Fruit fly (Drosophila melanogaster): Measurements from ENCODE around the gene CG32085.

DNA sequence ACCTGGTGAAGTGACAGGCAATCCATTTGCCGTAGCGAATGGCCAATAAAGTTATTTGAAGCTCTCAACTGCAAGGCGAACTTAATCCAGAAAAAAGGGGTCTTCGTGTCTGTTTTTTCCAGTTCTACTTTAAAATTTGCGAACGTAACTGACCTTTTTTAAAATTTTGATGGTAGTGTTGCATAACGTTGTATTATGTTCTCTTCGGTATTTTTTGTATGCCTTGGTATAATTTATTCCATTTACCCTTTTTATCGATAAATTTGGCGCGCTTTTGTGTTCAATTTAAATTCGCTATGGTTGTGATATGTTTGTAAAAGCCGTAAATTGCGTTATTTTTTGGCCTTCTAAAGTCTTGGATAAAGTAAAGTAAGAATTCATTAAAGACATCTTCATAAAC is 49.5 kb downstream of the CG32085 start:
- TF ChIP-seq CG8478 (optimal IDR thresholded peaks at IDR 0.05) (no peak), Dll (optimal IDR thresholded peaks at IDR 0.05) (no peak)
